Worm (Caenorhabditis elegans) whole organism, late embryonic: ENCODE measurements around the gene sri-24.

Experiments used
- K02D7.2 ChIP-seq: sonication (generic microtip); optimal IDR thresholded peaks from 2 replicates; lab custom pipeline; 2017; ENCODE audit warnings: mild to moderate bottlenecking, missing genetic modification characterization, missing compliant biosample characterization
- T23F11.4 ChIP-seq: fragments of 200-800 bp; sonication (Bioruptor generic); optimal IDR thresholded peaks from 2 replicates; lab custom pipeline; 2018; ENCODE audit warnings: mild to moderate bottlenecking, missing genetic modification characterization, missing compliant biosample characterization
- ceh-14 ChIP-seq: sonication (generic microtip); optimal IDR thresholded peaks from 2 replicates; lab custom pipeline; 2016; ENCODE audit warnings: missing genotype, missing genetic modification characterization, missing compliant biosample characterization
- ceh-19 ChIP-seq: fragments of 200-800 bp; sonication (Bioruptor generic); optimal IDR thresholded peaks from 2 replicates; lab custom pipeline; 2018; ENCODE audit warnings: mild to moderate bottlenecking, missing genetic modification characterization, missing compliant biosample characterization
- ceh-2 ChIP-seq: sonication (generic microtip); optimal IDR thresholded peaks from 2 replicates; lab custom pipeline; 2016; ENCODE audit warnings: missing genotype, missing genetic modification characterization, missing compliant biosample characterization
- ceh-34 ChIP-seq: sonication (generic microtip); optimal IDR thresholded peaks from 2 replicates; lab custom pipeline; 2016; ENCODE audit warnings: mild to moderate bottlenecking, missing genetic modification characterization, missing compliant biosample characterization
- ceh-45 ChIP-seq: fragments of 200-800 bp; sonication (Bioruptor generic); IDR thresholded peaks from 2 replicates; pipeline ENCODE4 v1.3.6; 2022; ENCODE audit warnings: missing genetic modification reagents, missing genetic modification characterization, missing compliant biosample characterization
- ceh-48 ChIP-seq: sonication (generic microtip); optimal IDR thresholded peaks from 2 replicates; lab custom pipeline; 2016; ENCODE audit warnings: missing genetic modification characterization, inconsistent platforms, missing compliant biosample characterization
- ceh-9 ChIP-seq: sonication (generic microtip); optimal IDR thresholded peaks from 2 replicates; lab custom pipeline; 2016; ENCODE audit warnings: mild to moderate bottlenecking, missing genetic modification characterization, inconsistent platforms, missing compliant biosample characterization
- che-1 ChIP-seq: sonication (generic microtip); optimal IDR thresholded peaks from 2 replicates; lab custom pipeline; 2016; ENCODE audit warnings: mild to moderate bottlenecking, missing genetic modification characterization, missing compliant biosample characterization
- dmd-4 ChIP-seq: sonication (generic microtip); optimal IDR thresholded peaks from 2 replicates; lab custom pipeline; 2016; ENCODE audit warnings: borderline replicate concordance, missing genetic modification characterization, missing compliant biosample characterization
- dve-1 ChIP-seq: sonication (generic microtip); optimal IDR thresholded peaks from 2 replicates; lab custom pipeline; 2017; ENCODE audit warnings: antibody characterized with exemption, mild to moderate bottlenecking, missing genetic modification characterization, missing compliant biosample characterization
- gmeb-2 ChIP-seq: sonication (generic microtip); optimal IDR thresholded peaks from 2 replicates; lab custom pipeline; 2016; ENCODE audit warnings: missing genetic modification characterization, inconsistent platforms, missing compliant biosample characterization
- hlh-30 ChIP-seq: sonication (generic microtip); optimal IDR thresholded peaks from 2 replicates; lab custom pipeline; 2017; ENCODE audit warnings: antibody characterized with exemption, missing genetic modification characterization, missing compliant biosample characterization; ENCODE audit not compliant: insufficient read depth
- hlh-8 ChIP-seq: sonication (generic microtip); optimal IDR thresholded peaks from 2 replicates; lab custom pipeline; 2016; ENCODE audit warnings: missing genotype, missing genetic modification characterization, missing compliant biosample characterization
- lim-6 ChIP-seq: sonication (generic microtip); optimal IDR thresholded peaks from 2 replicates; lab custom pipeline; 2016; ENCODE audit warnings: missing genetic modification characterization, missing compliant biosample characterization
- madf-2 ChIP-seq: sonication (generic microtip); optimal IDR thresholded peaks from 2 replicates; lab custom pipeline; 2017; ENCODE audit warnings: missing genetic modification characterization, missing compliant biosample characterization
- mec-3 ChIP-seq: sonication (generic microtip); optimal IDR thresholded peaks from 2 replicates; lab custom pipeline; 2016; ENCODE audit warnings: borderline replicate concordance, missing genetic modification characterization, missing compliant biosample characterization
- nhr-11 ChIP-seq: fragments of 150-350 bp; optimal IDR thresholded peaks from 2 replicates; lab custom pipeline; 2014; ENCODE audit warnings: missing biosample characterization, missing genetic modification characterization
- nhr-232 ChIP-seq: sonication (generic microtip); optimal IDR thresholded peaks from 2 replicates; lab custom pipeline; 2016; ENCODE audit warnings: missing genetic modification characterization, missing compliant biosample characterization
- npax-4 ChIP-seq: sonication (generic microtip); optimal IDR thresholded peaks from 2 replicates; lab custom pipeline; 2016; ENCODE audit warnings: missing genetic modification characterization, missing compliant biosample characterization
- odd-2 ChIP-seq: sonication (generic microtip); optimal IDR thresholded peaks from 2 replicates; lab custom pipeline; 2017; ENCODE audit warnings: antibody characterized with exemption, mild to moderate bottlenecking, missing genetic modification characterization, missing compliant biosample characterization
- pat-9 ChIP-seq: fragments of 200-800 bp; sonication (Bioruptor generic); optimal IDR thresholded peaks from 2 replicates; lab custom pipeline; 2018; ENCODE audit warnings: mild to moderate bottlenecking, missing genetic modification characterization, moderate library complexity, missing compliant biosample characterization
- pax-1 ChIP-seq: fragments of 150-350 bp; optimal IDR thresholded peaks from 2 replicates; lab custom pipeline; 2014; ENCODE audit warnings: missing biosample characterization, missing genetic modification characterization
- pha-2 ChIP-seq: sonication (generic microtip); optimal IDR thresholded peaks from 2 replicates; lab custom pipeline; 2017; ENCODE audit warnings: mild to moderate bottlenecking, missing genetic modification characterization, missing compliant biosample characterization
- pha-4 ChIP-seq: fragments of 150-350 bp; optimal IDR thresholded peaks from 2 replicates; lab custom pipeline; 2018; ENCODE audit warnings: missing biosample characterization, missing genetic modification reagents, missing genetic modification characterization
- pqm-1 ChIP-seq: sonication (generic microtip); optimal IDR thresholded peaks from 2 replicates; lab custom pipeline; 2016; ENCODE audit warnings: missing genetic modification characterization, missing compliant biosample characterization
- sdc-2 ChIP-seq: sonication (generic microtip); optimal IDR thresholded peaks from 2 replicates; lab custom pipeline; 2016; ENCODE audit warnings: missing genotype, missing genetic modification characterization, missing compliant biosample characterization
- sox-4 ChIP-seq: sonication (generic microtip); optimal IDR thresholded peaks from 2 replicates; lab custom pipeline; 2017; ENCODE audit warnings: mild to moderate bottlenecking, missing genetic modification characterization, inconsistent platforms, missing compliant biosample characterization
- tbx-2 ChIP-seq: sonication (generic microtip); optimal IDR thresholded peaks from 2 replicates; lab custom pipeline; 2016; ENCODE audit warnings: missing genetic modification characterization, missing compliant biosample characterization
- tbx-7 ChIP-seq: sonication (generic microtip); optimal IDR thresholded peaks from 2 replicates; lab custom pipeline; 2016; ENCODE audit warnings: missing genotype, missing genetic modification characterization, missing compliant biosample characterization
- unc-3 ChIP-seq, 2 experiments: fragments of 200-800 bp in 1 of 2; sonication (Bioruptor generic) in 1 of 2; sonication (generic microtip) in 1 of 2; conservative IDR thresholded peaks in 1 of 2; optimal IDR thresholded peaks in 1 of 2; 2 replicates each; pipeline versions ENCODE4 v1.3.6 to Lab custom; 2016 to 2022; ENCODE audit warnings: missing compliant biosample characterization in 2 of 2, missing genetic modification characterization in 2 of 2, missing genetic modification reagents in 1 of 2
- unc-86 ChIP-seq: sonication (generic microtip); optimal IDR thresholded peaks from 2 replicates; lab custom pipeline; 2016; ENCODE audit warnings: missing genetic modification characterization, missing compliant biosample characterization

The sri-24 gene

ce11 chrV:15182407-15182806 lies 29.6 kb upstream of the sri-24 start, which contains the start of gene fbxa-84:
fbxa-84 (plus strand) TSS chrV:15182440.
- TF ChIP-seq ceh-34 (tag; lab: Kevin White, UChicago): no peak
- no peak for TF ChIP-seq dve-1
- no peak for TF ChIP-seq ceh-45 (GFP tag; lab: Robert Waterston, UW)
- TF ChIP-seq dmd-4: no peak
- no peak for TF ChIP-seq sox-4 (tag; lab: Kevin White, UChicago)
- no peak for TF ChIP-seq npax-4
- no peak for TF ChIP-seq che-1 (tag; lab: Kevin White, UChicago)
- TF ChIP-seq lim-6: no peak
- TF ChIP-seq odd-2 (tag; lab: Kevin White, UChicago): no peak
- TF ChIP-seq ceh-9 (tag; lab: Kevin White, UChicago): no peak
- TF ChIP-seq ceh-14 (tag; lab: Kevin White, UChicago): no peak
- no peak for TF ChIP-seq gmeb-2 (tag; lab: Kevin White, UChicago)
- TF ChIP-seq unc-86 (tag; lab: Kevin White, UChicago): no peak
- TF ChIP-seq nhr-11: no peak
- TF ChIP-seq hlh-8 (tag; lab: Kevin White, UChicago): no peak
- no peak for TF ChIP-seq nhr-232
- TF ChIP-seq pha-4 (tag; lab: Kevin White, UChicago): no peak
- TF ChIP-seq pqm-1 (tag; lab: Kevin White, UChicago): no peak
- TF ChIP-seq ceh-19: no peak
- TF ChIP-seq, all 69 proteins: peak for 0

DNA sequence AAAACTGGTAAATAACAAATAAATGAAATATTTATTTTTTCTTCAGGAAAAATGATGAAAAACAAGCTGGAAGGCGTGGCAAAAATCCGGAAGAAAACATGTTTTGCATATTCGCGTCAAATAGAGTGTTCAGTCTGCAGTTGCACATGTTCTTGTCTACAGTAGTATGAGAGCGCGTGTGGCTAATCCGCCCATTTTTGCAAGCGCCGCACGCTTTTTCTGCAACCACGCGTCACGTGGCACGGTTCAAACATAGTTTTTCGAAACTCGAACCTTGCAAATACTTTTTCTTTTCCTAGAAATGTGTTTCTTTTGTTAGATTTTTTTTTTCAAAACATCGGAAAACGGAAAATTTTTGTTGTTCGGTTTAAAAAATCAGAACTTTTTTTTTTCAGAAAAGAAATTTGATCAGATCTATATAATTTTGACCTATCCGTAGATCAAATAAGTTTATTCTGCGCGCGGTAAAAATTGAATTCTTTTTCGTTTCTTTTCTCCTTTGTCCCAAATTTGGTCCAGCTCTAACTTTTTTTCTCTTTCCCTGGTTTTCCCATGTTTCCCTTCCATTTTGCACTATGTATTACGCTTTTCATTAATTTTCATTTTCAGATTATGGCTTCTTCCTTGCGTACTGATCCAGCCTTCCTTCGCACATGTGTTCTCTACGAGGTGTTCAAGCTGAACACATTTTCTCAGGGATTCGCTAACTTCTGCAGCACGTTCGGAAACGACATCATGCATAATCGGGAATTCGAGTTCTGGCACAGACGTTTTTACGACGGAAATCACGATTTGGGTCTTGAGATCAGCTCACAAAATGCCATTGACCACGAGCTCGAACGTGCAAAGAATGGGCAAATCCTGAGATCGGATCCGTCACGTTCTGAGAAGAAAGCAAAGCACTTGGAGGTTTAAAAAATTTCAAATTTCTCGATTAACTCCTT lies 27.6 kb upstream of the sri-24 start, which contains the start of gene Y75B12B.1:
Gene Y75B12B.1, plus strand, starts transcription at position 603 of the 944 bp plus-strand sequence.
- no peak for TF ChIP-seq sox-4 (tag; lab: Kevin White, UChicago)
- no peak for TF ChIP-seq pat-9
- no peak for TF ChIP-seq T23F11.4
- TF ChIP-seq tbx-7 (tag; lab: Kevin White, UChicago): no peak
- TF ChIP-seq ceh-19: no peak

DNA sequence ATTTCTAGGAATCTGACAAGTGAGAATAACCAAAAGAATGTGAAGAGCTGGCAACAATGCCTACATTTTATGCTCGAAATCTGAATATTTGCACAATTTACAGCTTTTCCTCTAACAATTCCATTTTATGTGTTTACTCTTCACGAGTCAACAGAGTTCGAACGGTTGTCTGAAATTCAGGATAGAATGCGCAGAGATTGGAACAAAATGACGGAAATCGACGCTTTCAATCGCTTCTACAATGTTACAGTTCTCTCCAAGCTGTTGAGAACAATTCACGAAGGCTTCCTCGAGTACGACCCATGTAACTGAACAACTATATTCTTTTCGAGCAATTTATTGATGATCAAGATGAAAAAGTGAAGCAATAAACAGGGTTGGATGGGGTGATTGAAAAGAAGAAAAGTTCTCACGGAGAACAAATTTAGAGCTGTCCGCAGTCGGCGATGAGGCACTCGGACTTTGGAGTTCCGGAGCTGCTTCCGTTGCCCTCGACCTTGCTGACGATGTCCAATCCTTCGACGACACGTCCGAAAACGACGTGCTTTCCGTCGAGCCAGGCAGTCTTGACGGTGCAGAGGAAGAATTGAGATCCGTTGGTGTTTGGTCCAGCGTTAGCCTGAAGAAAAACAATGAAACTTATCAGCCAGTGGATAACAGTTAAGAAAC lies 25.6 kb upstream of the sri-24 start, which contains the start of gene Y75B12B.3:
Gene Y75B12B.3, minus strand, starts transcription at position 21 of the 669 bp plus-strand sequence.
- no peak for TF ChIP-seq pha-2 (tag; lab: Kevin White, UChicago)
- TF ChIP-seq pqm-1 (tag; lab: Kevin White, UChicago): no peak
- TF ChIP-seq hlh-30 (tag; lab: Kevin White, UChicago): no peak
- no peak for TF ChIP-seq mec-3 (tag; lab: Kevin White, UChicago)
- no peak for TF ChIP-seq sdc-2 (tag; lab: Kevin White, UChicago)
- no peak for TF ChIP-seq ceh-48 (tag; lab: Kevin White, UChicago)
- no peak for TF ChIP-seq che-1 (tag; lab: Kevin White, UChicago)
- no peak for TF ChIP-seq madf-2 (tag; lab: Kevin White, UChicago)
- no peak for TF ChIP-seq pax-1 (tag; lab: Kevin White, UChicago)
- no peak for TF ChIP-seq tbx-2
- TF ChIP-seq nhr-232: no peak
- TF ChIP-seq K02D7.2 (tag; lab: Kevin White, UChicago): no peak
- no peak for TF ChIP-seq unc-3 (GFP tag; conservative IDR thresholded peaks at IDR 0.05; lab: Robert Waterston, UW)
- TF ChIP-seq unc-3 (tag; optimal IDR thresholded peaks at IDR 0.05; lab: Kevin White, UChicago): no peak
- no peak for TF ChIP-seq odd-2 (tag; lab: Kevin White, UChicago)
- TF ChIP-seq ceh-2 (tag; lab: Kevin White, UChicago): no peak
- TF ChIP-seq, all 69 proteins: peak for 0
